Fruit fly (Drosophila melanogaster) whole organism, prepupa: ENCODE results near the gene RabX5.

Source experiments
- Blimp-1 ChIP-seq: fragments of 200-800 bp; sonication (Bioruptor generic); optimal IDR thresholded peaks from 3 replicates; lab custom pipeline; 2017; ENCODE audit warnings: missing biosample characterization, missing genetic modification characterization, mild to moderate bottlenecking, moderate library complexity, missing genetic modification reagents
- CG10631 ChIP-seq: fragments of 200-800 bp; sonication (Bioruptor generic); optimal IDR thresholded peaks from 2 replicates; lab custom pipeline; 2016; ENCODE audit warnings: missing biosample characterization, missing genetic modification characterization
- CG10669 ChIP-seq: fragments of 200-800 bp; sonication (Bioruptor generic); optimal IDR thresholded peaks from 3 replicates; lab custom pipeline; 2018; ENCODE audit warnings: missing biosample characterization, mild to moderate bottlenecking, missing genetic modification characterization, moderate library complexity
- CG11294 ChIP-seq: fragments of 200-800 bp; sonication (Bioruptor generic); IDR thresholded peaks from 2 replicates; pipeline ENCODE4 v1.3.6; 2022; ENCODE audit warnings: missing biosample characterization, missing genetic modification characterization
- CG11762 ChIP-seq: fragments of 200-800 bp; sonication (Bioruptor generic); optimal IDR thresholded peaks from 3 replicates; lab custom pipeline; 2016; ENCODE audit warnings: missing biosample characterization, missing genetic modification characterization; ENCODE audit not compliant: insufficient read depth
- CG15336 ChIP-seq: fragments of 200-800 bp; sonication (Bioruptor generic); IDR thresholded peaks from 2 replicates; pipeline ENCODE4 v1.3.6; 2022; ENCODE audit warnings: missing biosample characterization, missing genetic modification characterization
- CG1621 ChIP-seq: fragments of 200-800 bp; sonication (Bioruptor generic); optimal IDR thresholded peaks from 3 replicates; lab custom pipeline; 2018; ENCODE audit warnings: missing biosample characterization, mild to moderate bottlenecking, missing genetic modification characterization
- CG31627 ChIP-seq: fragments of 200-800 bp; sonication (Bioruptor generic); optimal IDR thresholded peaks from 3 replicates; lab custom pipeline; 2016; ENCODE audit warnings: missing biosample characterization, missing genetic modification characterization
- CG34406 ChIP-seq: fragments of 200-800 bp; sonication (Bioruptor generic); optimal IDR thresholded peaks from 3 replicates; lab custom pipeline; 2016; ENCODE audit warnings: missing biosample characterization, missing genetic modification characterization
- CG4318 ChIP-seq: fragments of 200-800 bp; sonication (Bioruptor generic); optimal IDR thresholded peaks from 3 replicates; lab custom pipeline; 2017; ENCODE audit warnings: missing biosample characterization, mild to moderate bottlenecking, missing genetic modification characterization
- CG6808 ChIP-seq: fragments of 200-800 bp; sonication (Bioruptor generic); optimal IDR thresholded peaks from 3 replicates; lab custom pipeline; 2017; ENCODE audit warnings: missing biosample characterization, missing genetic modification characterization, mild to moderate bottlenecking, moderate library complexity, missing genetic modification reagents
- CG6854 ChIP-seq: fragments of 200-800 bp; sonication (Bioruptor generic); optimal IDR thresholded peaks from 2 replicates; lab custom pipeline; 2017; ENCODE audit warnings: missing biosample characterization, mild to moderate bottlenecking, missing genetic modification characterization
- CG7368 ChIP-seq: fragments of 200-800 bp; sonication (Bioruptor generic); optimal IDR thresholded peaks from 3 replicates; lab custom pipeline; 2016; ENCODE audit warnings: missing biosample characterization, missing genetic modification characterization
- CG8119 ChIP-seq: fragments of 200-800 bp; sonication (Bioruptor generic); IDR thresholded peaks from 3 replicates; pipeline ENCODE4 v1.3.6; 2022; ENCODE audit warnings: missing biosample characterization, missing genetic modification characterization
- CG8319 ChIP-seq: fragments of 200-800 bp; sonication (Bioruptor generic); optimal IDR thresholded peaks from 3 replicates; lab custom pipeline; 2016; ENCODE audit warnings: missing biosample characterization, missing genetic modification characterization
- CG8632 ChIP-seq: fragments of 200-800 bp; sonication (Bioruptor generic); optimal IDR thresholded peaks from 3 replicates; lab custom pipeline; 2016; ENCODE audit warnings: missing biosample characterization, missing genetic modification characterization
- CG9139 ChIP-seq: fragments of 200-800 bp; sonication (Bioruptor generic); optimal IDR thresholded peaks from 3 replicates; lab custom pipeline; 2017; ENCODE audit warnings: missing biosample characterization, mild to moderate bottlenecking, missing genetic modification characterization
- Eip75B ChIP-seq: fragments of 200-800 bp; sonication (Bioruptor generic); optimal IDR thresholded peaks from 3 replicates; lab custom pipeline; 2016; ENCODE audit warnings: missing biosample characterization, missing genetic modification characterization
- Eip93F ChIP-seq: fragments of 200-800 bp; sonication (Bioruptor generic); optimal IDR thresholded peaks from 2 replicates; lab custom pipeline; 2016; ENCODE audit warnings: missing biosample characterization, mild to moderate bottlenecking, missing genetic modification characterization
- Ets96B ChIP-seq: fragments of 200-800 bp; optimal IDR thresholded peaks from 2 replicates; lab custom pipeline; 2019; ENCODE audit warnings: missing biosample characterization, mild to moderate bottlenecking, missing genetic modification characterization, moderate library complexity
- Gug ChIP-seq: fragments of 200-800 bp; sonication (Bioruptor generic); IDR thresholded peaks from 2 replicates; pipeline ENCODE4 v1.3.6; 2022; ENCODE audit warnings: missing biosample characterization, missing genetic modification characterization
- Hr38 ChIP-seq: sonication (Bioruptor generic); optimal IDR thresholded peaks from 2 replicates; lab custom pipeline; 2016; ENCODE audit warnings: missing biosample characterization, missing genetic modification characterization
- Hr39 ChIP-seq: fragments of 200-800 bp; sonication (Bioruptor generic); optimal IDR thresholded peaks from 2 replicates; lab custom pipeline; 2016; ENCODE audit warnings: missing biosample characterization, missing genetic modification characterization
- Hr4 ChIP-seq: fragments of 200-800 bp; sonication (Bioruptor generic); optimal IDR thresholded peaks from 3 replicates; lab custom pipeline; 2016; ENCODE audit warnings: missing biosample characterization, missing genetic modification characterization
- Lpt ChIP-seq: fragments of 200-800 bp; sonication (Bioruptor generic); optimal IDR thresholded peaks from 3 replicates; lab custom pipeline; 2016; ENCODE audit warnings: missing biosample characterization, missing genetic modification characterization
- OdsH ChIP-seq: fragments of 200-800 bp; sonication (Bioruptor generic); optimal IDR thresholded peaks from 3 replicates; lab custom pipeline; 2016; ENCODE audit warnings: missing biosample characterization, missing genetic modification characterization
- Smox ChIP-seq: fragments of 200-800 bp; sonication (Bioruptor generic); optimal IDR thresholded peaks from 3 replicates; lab custom pipeline; 2016; ENCODE audit warnings: missing biosample characterization, missing genetic modification characterization
- Sox102F ChIP-seq: fragments of 200-800 bp; sonication (Bioruptor generic); optimal IDR thresholded peaks from 2 replicates; lab custom pipeline; 2016; ENCODE audit warnings: missing biosample characterization, mild to moderate bottlenecking, missing genetic modification characterization
- Sox14 ChIP-seq: fragments of 200-800 bp; sonication (Bioruptor generic); optimal IDR thresholded peaks from 3 replicates; lab custom pipeline; 2016; ENCODE audit warnings: missing biosample characterization, missing genetic modification characterization
- achi ChIP-seq: fragments of 200-800 bp; sonication (Bioruptor generic); optimal IDR thresholded peaks from 3 replicates; lab custom pipeline; 2016; ENCODE audit warnings: missing biosample characterization, missing genetic modification characterization
- acj6 ChIP-seq: fragments of 200-800 bp; sonication (Bioruptor generic); optimal IDR thresholded peaks from 3 replicates; lab custom pipeline; 2016; ENCODE audit warnings: missing biosample characterization, missing genetic modification characterization
- cyc ChIP-seq: fragments of 200-800 bp; sonication (Bioruptor generic); optimal IDR thresholded peaks from 3 replicates; lab custom pipeline; 2016; ENCODE audit warnings: missing biosample characterization, missing genetic modification characterization
- dac ChIP-seq: fragments of 200-800 bp; sonication (Bioruptor generic); optimal IDR thresholded peaks from 2 replicates; lab custom pipeline; 2017; ENCODE audit warnings: missing biosample characterization, mild to moderate bottlenecking, missing genetic modification characterization
- dsx ChIP-seq: fragments of 200-800 bp; optimal IDR thresholded peaks from 3 replicates; lab custom pipeline; 2019; ENCODE audit warnings: missing biosample characterization, mild to moderate bottlenecking, missing genetic modification characterization, moderate library complexity; ENCODE audit not compliant: poor library complexity, severe bottlenecking
- esn ChIP-seq: fragments of 200-800 bp; sonication (Bioruptor generic); optimal IDR thresholded peaks from 2 replicates; lab custom pipeline; 2016; ENCODE audit warnings: missing biosample characterization, mild to moderate bottlenecking, missing genetic modification characterization, moderate library complexity
- fd59A ChIP-seq: fragments of 200-800 bp; sonication (Bioruptor generic); optimal IDR thresholded peaks from 2 replicates; lab custom pipeline; 2017; ENCODE audit warnings: missing biosample characterization, mild to moderate bottlenecking, missing genetic modification characterization, missing genetic modification reagents
- fd85E ChIP-seq: fragments of 200-800 bp; sonication (Bioruptor generic); optimal IDR thresholded peaks from 3 replicates; lab custom pipeline; 2016; ENCODE audit warnings: missing biosample characterization, missing genetic modification characterization
- fkh ChIP-seq: fragments of 200-800 bp; sonication (Bioruptor generic); optimal IDR thresholded peaks from 3 replicates; lab custom pipeline; 2017; ENCODE audit warnings: missing biosample characterization, mild to moderate bottlenecking, missing genetic modification characterization, moderate library complexity
- lz ChIP-seq: fragments of 200-800 bp; sonication (Bioruptor generic); optimal IDR thresholded peaks from 3 replicates; lab custom pipeline; 2016; ENCODE audit warnings: missing biosample characterization, missing genetic modification characterization
- net ChIP-seq: fragments of 200-800 bp; sonication (Bioruptor generic); optimal IDR thresholded peaks from 3 replicates; lab custom pipeline; 2016; ENCODE audit warnings: missing biosample characterization, missing genetic modification characterization
- pdm3 ChIP-seq: fragments of 200-800 bp; sonication (Bioruptor generic); optimal IDR thresholded peaks from 3 replicates; lab custom pipeline; 2016; ENCODE audit warnings: missing biosample characterization, missing genetic modification characterization
- ss ChIP-seq, 2 experiments: fragments of 200-800 bp; sonication (Bioruptor generic); optimal IDR thresholded peaks; 2 replicates in 1 of 2; 3 replicates in 1 of 2; lab custom pipeline; 2017 to 2018; ENCODE audit warnings: mild to moderate bottlenecking in 2 of 2, missing biosample characterization in 2 of 2, missing genetic modification characterization in 2 of 2, moderate library complexity in 1 of 2
- svp ChIP-seq: fragments of 200-800 bp; sonication (Bioruptor generic); peaks from one replicate; lab custom pipeline; 2016; ENCODE audit warnings: missing biosample characterization, missing genetic modification characterization
- vri ChIP-seq: fragments of 200-800 bp; sonication (Bioruptor generic); optimal IDR thresholded peaks from 3 replicates; lab custom pipeline; 2016; ENCODE audit warnings: missing biosample characterization, mild to moderate bottlenecking, missing genetic modification characterization

Gene RabX5

DNA sequence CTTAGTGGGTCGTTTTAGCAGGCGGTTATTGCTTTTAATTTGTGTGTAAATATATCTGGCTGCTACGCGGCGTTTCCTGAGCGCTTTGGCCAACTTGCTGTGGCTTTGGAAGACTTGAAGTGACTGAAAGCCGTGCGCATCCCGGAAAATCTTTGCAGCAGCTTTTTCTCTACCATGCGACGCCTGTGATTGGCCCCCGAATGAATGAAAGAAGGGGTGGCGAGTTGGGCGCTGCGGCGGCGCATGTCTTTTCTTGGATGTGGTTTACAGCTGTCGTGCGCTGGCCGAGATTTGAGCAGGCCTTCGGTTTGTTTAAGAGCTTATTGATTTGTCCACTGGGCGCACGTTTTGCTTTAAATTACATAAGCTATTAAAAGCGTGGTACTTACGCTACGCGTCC lies 6.4 kb downstream of the RabX5 start:
- TF ChIP-seq acj6 (GFP tag; lab: Kevin White, UChicago): no peak
- no peak for TF ChIP-seq Ets96B
- TF ChIP-seq CG11762: no peak
- no peak for TF ChIP-seq dac
- no peak for TF ChIP-seq CG4318 (GFP tag; lab: Kevin White, UChicago)
- TF ChIP-seq Hr39: no peak
- no peak for TF ChIP-seq Blimp-1
- no peak for TF ChIP-seq CG6854 (GFP tag; lab: Kevin White, UChicago)

dm6 chr3L:1661738-1662370 lies 8.1 kb downstream of the RabX5 start:
- TF ChIP-seq CG7368 (GFP tag; lab: Kevin White, UChicago) (peak; percentile 25), fd59A (GFP tag; lab: Kevin White, UChicago) (no peak)

- TF ChIP-seq Hr4 (GFP tag; lab: Kevin White, UChicago) (no peak), Gug (GFP tag; lab: Robert Waterston, UW) (no peak), CG8319 (GFP tag; lab: Kevin White, UChicago) (no peak), CG7368 (GFP tag; lab: Kevin White, UChicago) (no peak), Hr38 (GFP tag; lab: Kevin White, UChicago) (no peak), svp (GFP tag; lab: Kevin White, UChicago) (no peak), CG8119 (GFP tag; lab: Robert Waterston, UW) (no peak)
Observed at dm6 chr3L:1653752-1654151, 16.2 kb downstream of the RabX5 start.

DNA sequence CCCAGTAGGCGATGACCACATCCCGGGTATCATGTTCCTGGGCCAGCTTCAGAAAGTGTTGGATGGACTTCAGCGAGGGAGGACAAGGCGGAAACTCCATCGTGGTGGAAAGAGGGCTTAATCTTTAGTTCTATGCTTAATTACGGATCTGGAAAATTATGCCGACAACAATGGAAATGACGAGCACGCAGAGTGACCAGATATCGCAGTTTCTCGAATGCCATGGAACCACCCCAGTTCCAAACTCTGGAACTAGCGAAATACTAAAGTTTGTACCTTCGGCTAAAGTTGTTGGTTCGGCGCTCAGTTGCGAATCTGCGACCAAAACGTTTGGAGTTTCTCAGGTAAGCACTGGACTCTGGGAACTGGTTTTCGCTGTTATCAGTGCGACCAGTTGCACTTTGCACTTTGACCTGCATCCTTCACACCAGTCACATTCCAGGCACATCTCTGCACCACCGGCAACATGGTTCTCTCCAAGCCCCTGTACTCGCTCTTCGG lies 17.2 kb downstream of the RabX5 start, which contains the start of the genes CG7970 and Vta1:
TSS of gene CG7970 (plus strand) at position 51 of the 501 bp plus-strand sequence.
TSS of gene Vta1 (minus strand) at position 201 of the 501 bp plus-strand sequence.
- TF ChIP-seq CG34406 (GFP tag; lab: Kevin White, UChicago) (no peak), Sox102F (no peak), CG11294 (GFP tag; lab: Robert Waterston, UW) (no peak), CG10631 (GFP tag; lab: Kevin White, UChicago) (no peak), achi (GFP tag; lab: Kevin White, UChicago) (no peak), dsx (GFP tag; lab: Kevin White, UChicago) (no peak), Hr38 (GFP tag; lab: Kevin White, UChicago) (no peak), fd85E (no peak), vri (GFP tag; lab: Kevin White, UChicago) (no peak), Eip93F (GFP tag; lab: Kevin White, UChicago) (no peak), CG8632 (GFP tag; lab: Kevin White, UChicago) (no peak), ss (GFP tag; optimal IDR thresholded peaks at IDR 0.05; lab: Kevin White, UChicago) (no peak), CG8319 (GFP tag; lab: Kevin White, UChicago) (no peak), svp (GFP tag; lab: Kevin White, UChicago) (peak; percentile 94), CG6854 (GFP tag; lab: Kevin White, UChicago) (peak; percentile 79), lz (GFP tag; lab: Kevin White, UChicago) (no peak), Blimp-1 (no peak), CG10669 (GFP tag; lab: Kevin White, UChicago) (no peak), Hr39 (no peak), Eip75B (no peak), esn (GFP tag; lab: Kevin White, UChicago) (no peak), Lpt (GFP tag; lab: Kevin White, UChicago) (peak; percentile 42), CG31627 (GFP tag; lab: Kevin White, UChicago) (no peak), CG8119 (GFP tag; lab: Robert Waterston, UW) (peak; percentile 55), CG6808 (GFP tag; lab: Kevin White, UChicago) (peak; percentile 83), fd59A (GFP tag; lab: Kevin White, UChicago) (no peak), cyc (GFP tag; lab: Kevin White, UChicago) (no peak), net (GFP tag; lab: Kevin White, UChicago) (peak; percentile 79), OdsH (GFP tag; lab: Kevin White, UChicago) (no peak), Sox14 (no peak), CG9139 (peak; percentile 87), CG15336 (GFP tag; lab: Robert Waterston, UW) (peak; percentile 43; the same call in 1 of the 2 replicates), pdm3 (GFP tag; lab: Kevin White, UChicago) (no peak), Ets96B (no peak), fkh (GFP tag; lab: Kevin White, UChicago) (no peak), CG7368 (GFP tag; lab: Kevin White, UChicago) (peak; percentile 9), Hr4 (GFP tag; lab: Kevin White, UChicago) (no peak), Smox (GFP tag; lab: Kevin White, UChicago) (no peak), CG1621 (tag; lab: Kevin White, UChicago) (peak; percentile 80)
